Worm (Caenorhabditis elegans): ENCODE data around the gene C07A9.5.

The C07A9.5 gene

ce11 chrIII:9721991-9722390, 39.4 kb upstream of the C07A9.5 start (continued):
- TF ChIP-seq pqm-1 (tag; optimal IDR thresholded peaks at IDR 0.05) (peak; percentile 44), nhr-237 (tag; optimal IDR thresholded peaks at IDR 0.05) (no peak), mdl-1 (tag; optimal IDR thresholded peaks at IDR 0.05) (no peak), nhr-28 (tag; optimal IDR thresholded peaks at IDR 0.05) (no peak), unc-30 (tag; optimal IDR thresholded peaks at IDR 0.05) (no peak), tlp-1 (tag; optimal IDR thresholded peaks at IDR 0.05) (peak; percentile 59), nhr-47 (tag; optimal IDR thresholded peaks at IDR 0.05) (no peak), nhr-71 (tag; optimal IDR thresholded peaks at IDR 0.05) (peak; percentile 8), isw-1 (GFP tag; IDR thresholded peaks at IDR 0.05) (no peak), zip-4 (GFP tag; optimal IDR thresholded peaks at IDR 0.05) (no peak), lin-35 (GFP tag; optimal IDR thresholded peaks at IDR 0.05) (peak in 1 of 2 experiments; percentile 26)

DNA sequence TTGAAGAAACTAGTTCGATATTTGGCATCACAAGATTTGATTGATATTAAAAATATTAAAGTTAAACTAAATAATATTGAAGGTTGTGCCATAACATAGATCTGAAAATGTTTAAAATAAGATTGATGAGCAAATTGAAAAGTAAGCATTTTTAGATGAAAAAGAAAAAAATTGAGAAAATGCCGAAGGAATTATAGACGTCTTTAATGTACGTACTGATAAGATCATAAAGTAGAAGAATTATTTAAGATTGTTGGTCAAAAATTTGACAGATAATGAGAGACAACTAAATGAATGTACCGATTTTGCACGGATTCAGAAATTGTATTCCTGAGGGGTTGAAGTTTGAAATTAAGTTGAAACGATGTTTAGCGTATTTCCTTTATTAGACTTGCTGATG, 37.6 kb upstream of the C07A9.5 start, which contains the start of gene ncx-7:
TSS of gene ncx-7 (minus strand) at position 101 of the 400 bp plus-strand sequence.
- TF ChIP-seq elt-2 (tag; optimal IDR thresholded peaks at IDR 0.05): peak; percentile 39
- no peak for TF ChIP-seq lin-14 (GFP tag; optimal IDR thresholded peaks at IDR 0.05)

- TF ChIP-seq dpl-1 (GFP tag; optimal IDR thresholded peaks at IDR 0.05) (peak; percentile 7 to 46 (median 25)), alr-1 (tag; optimal IDR thresholded peaks at IDR 0.05; ENCODE audit: borderline replicate concordance) (no peak), nhr-20 (tag; optimal IDR thresholded peaks at IDR 0.05) (peak; percentile 80), nhr-237 (tag; optimal IDR thresholded peaks at IDR 0.05) (no peak), vab-15 (tag; optimal IDR thresholded peaks at IDR 0.05) (no peak), nhr-19 (GFP tag; conservative IDR thresholded peaks at IDR 0.05) (peak; percentile 88), ztf-4 (tag; optimal IDR thresholded peaks at IDR 0.05) (peak; percentile 24), efl-3 (GFP tag; optimal IDR thresholded peaks at IDR 0.05) (no peak), unc-30 (tag; optimal IDR thresholded peaks at IDR 0.05) (no peak), fkh-10 (GFP tag; optimal IDR thresholded peaks at IDR 0.05) (no peak), unc-86 (tag; optimal IDR thresholded peaks at IDR 0.05) (peak; percentile 32), zag-1 (tag; optimal IDR thresholded peaks at IDR 0.05) (no peak), hpl-2 (GFP tag; optimal IDR thresholded peaks at IDR 0.05) (peak; percentile 34), elt-3 (tag; optimal IDR thresholded peaks at IDR 0.05) (peak in 4 of 6 experiments; percentile 3 to 14 (median 8)), ces-1 (GFP tag; optimal IDR thresholded peaks at IDR 0.05) (no peak), snu-23 (GFP tag; optimal IDR thresholded peaks at IDR 0.05) (peak; percentile 81), lir-3 (tag; optimal IDR thresholded peaks at IDR 0.05; ENCODE audit: poor library complexity) (peak; percentile 31), ets-5 (GFP tag; IDR thresholded peaks at IDR 0.05) (no peak), nhr-28 (tag; optimal IDR thresholded peaks at IDR 0.05) (no peak), fkh-4 (tag; optimal IDR thresholded peaks at IDR 0.05; ENCODE audit: borderline replicate concordance) (no peak), irx-1 (tag; optimal IDR thresholded peaks at IDR 0.05) (peak; percentile 71), lin-39 (tag; optimal IDR thresholded peaks at IDR 0.05) (peak; percentile 56), nhr-84 (tag; optimal IDR thresholded peaks at IDR 0.05) (no peak), isw-1 (GFP tag; IDR thresholded peaks at IDR 0.05) (no peak), lsy-2 (tag; optimal IDR thresholded peaks at IDR 0.05) (peak; percentile 32 to 69), fos-1 (tag; optimal IDR thresholded peaks at IDR 0.05) (peak; percentile 44), unc-62 (GFP tag; optimal IDR thresholded peaks at IDR 0.05) (no peak), lin-14 (GFP tag; optimal IDR thresholded peaks at IDR 0.05) (peak; percentile 64), snpc-4 (tag; optimal IDR thresholded peaks at IDR 0.05) (peak; percentile 99), C16A3.4 (tag; optimal IDR thresholded peaks at IDR 0.05) (no peak), mdl-1 (tag; optimal IDR thresholded peaks at IDR 0.05) (peak in 1 of 2 experiments; percentile 54), ceh-82 (tag; optimal IDR thresholded peaks at IDR 0.05) (peak; percentile 43 to 56 (median 48)), swsn-7 (tag; optimal IDR thresholded peaks at IDR 0.05) (peak; percentile 78), pqm-1 (tag; optimal IDR thresholded peaks at IDR 0.05) (no peak), unc-130 (tag; optimal IDR thresholded peaks at IDR 0.05) (no peak), nhr-76 (tag; optimal IDR thresholded peaks at IDR 0.05) (no peak), hlh-4 (tag; optimal IDR thresholded peaks at IDR 0.05) (no peak), mab-9 (GFP tag; IDR thresholded peaks at IDR 0.05) (no peak), ceh-63 (GFP tag; optimal IDR thresholded peaks at IDR 0.05) (no peak), dsc-1 (tag; optimal IDR thresholded peaks at IDR 0.05) (peak; percentile 81), nhr-90 (tag; optimal IDR thresholded peaks at IDR 0.05; ENCODE audit: poor library complexity) (peak; percentile 91), ceh-90 (tag; optimal IDR thresholded peaks at IDR 0.05) (peak; percentile 20), nhr-47 (tag; optimal IDR thresholded peaks at IDR 0.05) (peak; percentile 84)
These were observed 34.6 kb upstream of the C07A9.5 start for ce11 chrIII:9717243-9717642.

Measured in whole organism, L1 larva.